Worm (Caenorhabditis elegans) whole organism, mixed stage, embryonic: ENCODE measurements around the gene str-44.

Experiments
- elt-3 ChIP-seq: fragments of 150-350 bp; optimal IDR thresholded peaks from 2 replicates; lab custom pipeline; 2014; ENCODE audit warnings: missing biosample characterization, missing genetic modification characterization
- lsy-2 ChIP-seq: fragments of 150-350 bp; optimal IDR thresholded peaks from 2 replicates; lab custom pipeline; 2014; ENCODE audit warnings: missing biosample characterization, missing genetic modification characterization
- nhr-237 ChIP-seq: fragments of 150-350 bp; optimal IDR thresholded peaks from 2 replicates; lab custom pipeline; 2014; ENCODE audit warnings: missing biosample characterization, missing genetic modification characterization
- nhr-76 ChIP-seq: sonication (generic microtip); optimal IDR thresholded peaks from 2 replicates; lab custom pipeline; 2017; ENCODE audit warnings: missing biosample characterization, missing genetic modification characterization
- unc-62 ChIP-seq: fragments of 150-350 bp; optimal IDR thresholded peaks from 2 replicates; lab custom pipeline; 2014; ENCODE audit warnings: missing biosample characterization, missing genetic modification reagents, missing genetic modification characterization

- no peak for TF ChIP-seq nhr-76
- TF ChIP-seq nhr-237 (tag; lab: Kevin White, UChicago): no peak
- TF ChIP-seq unc-62 (GFP tag; lab: Kevin White, UChicago): no peak
- no peak for TF ChIP-seq elt-3 (tag; lab: Kevin White, UChicago)
- no peak for TF ChIP-seq lsy-2 (tag; lab: Kevin White, UChicago)
Observed at ce11 chrIV:7184597-7184996, 7.6 kb downstream of the str-44 start, which contains the start of gene clec-179.
